Worm (Caenorhabditis elegans) whole organism, mixed stage, embryonic: Measurements from ENCODE around the gene semo-1.
A peak's percentile ranks its signal among the peaks of the same experiment; 100 is the strongest.

Source experiments
- bed-3 ChIP-seq: fragments of 200-800 bp; sonication (Bioruptor generic); optimal IDR thresholded peaks from 3 replicates; lab custom pipeline; 2018; ENCODE audit warnings: mild to moderate bottlenecking, missing genetic modification characterization, moderate library complexity, missing compliant biosample characterization
- blmp-1 ChIP-seq: fragments of 150-350 bp; optimal IDR thresholded peaks from 2 replicates; lab custom pipeline; 2014; ENCODE audit warnings: missing biosample characterization, missing genetic modification characterization
- ceh-39 ChIP-seq: fragments of 150-350 bp; optimal IDR thresholded peaks from 2 replicates; lab custom pipeline; 2014; ENCODE audit warnings: missing biosample characterization, missing genetic modification characterization
- cnd-1 ChIP-seq: fragments of 200-800 bp; sonication (Bioruptor generic); optimal IDR thresholded peaks from 2 replicates; lab custom pipeline; 2018; ENCODE audit warnings: mild to moderate bottlenecking, missing genetic modification characterization, missing compliant biosample characterization
- drap-1 ChIP-seq: fragments of 200-800 bp; sonication (Bioruptor generic); optimal IDR thresholded peaks from 3 replicates; lab custom pipeline; 2018; ENCODE audit warnings: mild to moderate bottlenecking, missing genetic modification characterization, missing compliant biosample characterization
- elt-3 ChIP-seq: fragments of 150-350 bp; optimal IDR thresholded peaks from 2 replicates; lab custom pipeline; 2014; ENCODE audit warnings: missing biosample characterization, missing genetic modification characterization
- ham-2 ChIP-seq: fragments of 200-800 bp; sonication (Bioruptor generic); optimal IDR thresholded peaks from 2 replicates; lab custom pipeline; 2018; ENCODE audit warnings: mild to moderate bottlenecking, missing genetic modification characterization, missing compliant biosample characterization
- hlh-1 ChIP-seq: fragments of 150-350 bp; optimal IDR thresholded peaks from 2 replicates; lab custom pipeline; 2014; ENCODE audit warnings: missing biosample characterization, missing genetic modification reagents, missing genetic modification characterization
- lin-13 ChIP-seq: fragments of 150-350 bp; optimal IDR thresholded peaks from 2 replicates; lab custom pipeline; 2014; ENCODE audit warnings: missing biosample characterization, missing genetic modification characterization
- nhr-28 ChIP-seq: fragments of 150-350 bp; optimal IDR thresholded peaks from 2 replicates; lab custom pipeline; 2014; ENCODE audit warnings: missing biosample characterization, missing genetic modification characterization
- pha-4 ChIP-seq: fragments of 150-350 bp; optimal IDR thresholded peaks from 2 replicates; lab custom pipeline; 2018; ENCODE audit warnings: missing biosample characterization, missing genetic modification reagents, missing genetic modification characterization
- sptf-1 ChIP-seq: sonication (generic microtip); optimal IDR thresholded peaks from 2 replicates; lab custom pipeline; 2017; ENCODE audit warnings: mild to moderate bottlenecking, missing genetic modification characterization, moderate library complexity, missing compliant biosample characterization
- tbx-8 ChIP-seq: fragments of 200-800 bp; sonication (Bioruptor generic); optimal IDR thresholded peaks from 2 replicates; lab custom pipeline; 2018; ENCODE audit warnings: mild to moderate bottlenecking, missing genetic modification characterization, moderate library complexity, missing compliant biosample characterization
- unc-62 ChIP-seq: fragments of 150-350 bp; optimal IDR thresholded peaks from 2 replicates; lab custom pipeline; 2014; ENCODE audit warnings: missing biosample characterization, missing genetic modification reagents, missing genetic modification characterization
- zip-8 ChIP-seq: fragments of 150-350 bp; optimal IDR thresholded peaks from 2 replicates; lab custom pipeline; 2014; ENCODE audit warnings: missing biosample characterization, missing genetic modification characterization

Gene semo-1

ce11 chrIV:14104745-14105144, 53.7 kb downstream of the semo-1 start:
- TF ChIP-seq ceh-39 (tag; lab: Kevin White, UChicago) (peak; percentile 90), drap-1 (GFP tag; lab: Kevin White, UChicago) (no peak), blmp-1 (tag; lab: Kevin White, UChicago) (peak; percentile 34), nhr-28 (tag; lab: Kevin White, UChicago) (no peak), pha-4 (tag; lab: Kevin White, UChicago) (no peak), cnd-1 (no peak), zip-8 (tag; lab: Kevin White, UChicago) (no peak)
- TF ChIP-seq, all 35 proteins: peak for 2

DNA sequence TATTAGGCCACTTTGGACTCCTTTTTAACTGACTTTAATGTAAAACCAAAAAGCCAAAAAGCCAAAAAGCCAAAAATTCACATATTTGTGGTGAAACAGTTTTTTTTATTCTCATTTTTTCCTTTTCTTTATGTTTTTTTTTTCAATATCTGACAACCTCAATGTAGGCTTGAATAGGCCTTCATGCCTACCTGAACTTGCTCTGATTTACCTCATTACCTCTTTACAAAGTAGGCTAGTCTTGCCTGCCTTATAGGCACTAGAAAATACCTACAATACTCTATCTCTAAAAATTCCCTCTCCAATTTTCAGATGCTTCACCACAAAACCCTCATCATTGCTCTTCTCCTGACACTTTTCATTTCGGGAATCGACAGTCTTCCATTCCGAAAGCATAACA, 55.3 kb downstream of the semo-1 start, which contains the start of gene ins-34:
ins-34 (plus strand) TSS at position 301 of the 400 bp plus-strand sequence.
- TF ChIP-seq hlh-1 (tag; lab: Kevin White, UChicago) (no peak), sptf-1 (tag; lab: Kevin White, UChicago) (no peak), elt-3 (tag; lab: Kevin White, UChicago) (no peak), blmp-1 (tag; lab: Kevin White, UChicago) (no peak), lin-13 (tag; lab: Kevin White, UChicago) (no peak), bed-3 (no peak), unc-62 (GFP tag; lab: Kevin White, UChicago) (no peak), nhr-28 (tag; lab: Kevin White, UChicago) (no peak), tbx-8 (GFP tag; lab: Kevin White, UChicago) (no peak), drap-1 (GFP tag; lab: Kevin White, UChicago) (no peak), ham-2 (GFP tag; lab: Kevin White, UChicago) (no peak)
